Fruit fly (Drosophila melanogaster): ENCODE data around the gene CG13308.

The CG13308 gene

dm6 chr3L:8808244-8808643 lies at the start of gene CG13308:
CG13308 (plus strand) TSS chr3L:8808544.
- TF ChIP-seq CG10348 (GFP tag; IDR thresholded peaks at IDR 0.05): no peak
- no peak for TF ChIP-seq CG15710 (tag; optimal IDR thresholded peaks at IDR 0.05)
- no peak for TF ChIP-seq CG17806 (tag; optimal IDR thresholded peaks at IDR 0.05)
- no peak for TF ChIP-seq CG34367 (tag; optimal IDR thresholded peaks at IDR 0.05)
- TF ChIP-seq CG9948 (tag; optimal IDR thresholded peaks at IDR 0.05): no peak
- no peak for TF ChIP-seq CG8301 (tag; optimal IDR thresholded peaks at IDR 0.05)
- no peak for TF ChIP-seq CG4496 (GFP tag; IDR thresholded peaks at IDR 0.05)
- no peak for TF ChIP-seq Snoo (tag; optimal IDR thresholded peaks at IDR 0.05)
- no peak for TF ChIP-seq gl (tag; optimal IDR thresholded peaks at IDR 0.05)

dm6 chr3L:8763037-8763454 lies 45.3 kb upstream of the CG13308 start:
- TF ChIP-seq EcR (GFP tag; optimal IDR thresholded peaks at IDR 0.05) (no peak), CG15710 (tag; optimal IDR thresholded peaks at IDR 0.05) (peak; percentile 8), CG14655 (GFP tag; optimal IDR thresholded peaks at IDR 0.05) (no peak), D1 (tag; optimal IDR thresholded peaks at IDR 0.05) (no peak), CG8301 (tag; optimal IDR thresholded peaks at IDR 0.05) (no peak), Ets98B (GFP tag; IDR thresholded peaks at IDR 0.05) (peak; percentile 64), fd96Ca (GFP tag; IDR thresholded peaks at IDR 0.05) (peak; percentile 12; the same call in 1 of the 3 replicates), CG9948 (tag; optimal IDR thresholded peaks at IDR 0.05) (no peak), CG12605 (GFP tag; IDR thresholded peaks at IDR 0.05) (peak; percentile 21; the same call in 1 of the 2 replicates), CG32121 (GFP tag; IDR thresholded peaks at IDR 0.05) (peak; percentile 78), CG34367 (tag; optimal IDR thresholded peaks at IDR 0.05) (no peak), Pif1A (GFP tag; optimal IDR thresholded peaks at IDR 0.05) (peak; percentile 10), CG4496 (GFP tag; IDR thresholded peaks at IDR 0.05) (no peak; the same call in 1 of the 3 replicates), CG13204 (GFP tag; optimal IDR thresholded peaks at IDR 0.05) (no peak), gl (tag; optimal IDR thresholded peaks at IDR 0.05) (no peak), CG10348 (GFP tag; IDR thresholded peaks at IDR 0.05) (no peak), CG17806 (tag; optimal IDR thresholded peaks at IDR 0.05) (no peak), CG8159 (tag; optimal IDR thresholded peaks at IDR 0.05) (no peak), Pif1B (GFP tag; optimal IDR thresholded peaks at IDR 0.05) (no peak), rn (GFP tag; IDR thresholded peaks at IDR 0.05) (no peak)

- peak; percentile 32 for TF ChIP-seq Snoo (tag; optimal IDR thresholded peaks at IDR 0.05)
- TF ChIP-seq CG13204 (GFP tag; optimal IDR thresholded peaks at IDR 0.05): no peak
These were observed 44.5 kb upstream of the CG13308 start for dm6 chr3L:8763794-8764193.

- TF ChIP-seq CG9948 (tag; optimal IDR thresholded peaks at IDR 0.05) (peak; percentile 66), CG10348 (GFP tag; IDR thresholded peaks at IDR 0.05) (peak; percentile 66), Pif1B (GFP tag; optimal IDR thresholded peaks at IDR 0.05) (peak; percentile 32), Pif1A (GFP tag; optimal IDR thresholded peaks at IDR 0.05) (no peak), Snoo (tag; optimal IDR thresholded peaks at IDR 0.05) (no peak), CG14655 (GFP tag; optimal IDR thresholded peaks at IDR 0.05) (no peak), CG34367 (tag; optimal IDR thresholded peaks at IDR 0.05) (peak; percentile 19), CG15710 (tag; optimal IDR thresholded peaks at IDR 0.05) (no peak), CG12605 (GFP tag; IDR thresholded peaks at IDR 0.05) (peak; percentile 96), CG32121 (GFP tag; IDR thresholded peaks at IDR 0.05) (peak; percentile 97), CG4496 (GFP tag; IDR thresholded peaks at IDR 0.05) (peak; percentile 96), Ets98B (GFP tag; IDR thresholded peaks at IDR 0.05) (peak; percentile 96), CG8301 (tag; optimal IDR thresholded peaks at IDR 0.05) (peak; percentile 85), rn (GFP tag; IDR thresholded peaks at IDR 0.05) (peak; percentile 91), CG17806 (tag; optimal IDR thresholded peaks at IDR 0.05) (peak; percentile 71), fd96Ca (GFP tag; IDR thresholded peaks at IDR 0.05) (peak; percentile 70)
These were observed 42.9 kb upstream of the CG13308 start for dm6 chr3L:8765493-8765892.

- TF ChIP-seq Pif1B (GFP tag; optimal IDR thresholded peaks at IDR 0.05) (peak; percentile 89), fd96Ca (GFP tag; IDR thresholded peaks at IDR 0.05) (peak; percentile 98), CG34367 (tag; optimal IDR thresholded peaks at IDR 0.05) (peak; percentile 97), Ets98B (GFP tag; IDR thresholded peaks at IDR 0.05) (peak; percentile 92), CG12605 (GFP tag; IDR thresholded peaks at IDR 0.05) (peak; percentile 69), gl (tag; optimal IDR thresholded peaks at IDR 0.05) (peak; percentile 84), CG10348 (GFP tag; IDR thresholded peaks at IDR 0.05) (peak; percentile 95), D1 (tag; optimal IDR thresholded peaks at IDR 0.05) (peak; percentile 63), CG4496 (GFP tag; IDR thresholded peaks at IDR 0.05) (peak; percentile 97), CG17806 (tag; optimal IDR thresholded peaks at IDR 0.05) (peak; percentile 90), CG32121 (GFP tag; IDR thresholded peaks at IDR 0.05) (peak; percentile 92), CG9948 (tag; optimal IDR thresholded peaks at IDR 0.05) (peak; percentile 98), CG8159 (tag; optimal IDR thresholded peaks at IDR 0.05) (peak; percentile 98), Snoo (tag; optimal IDR thresholded peaks at IDR 0.05) (peak; percentile 94), CG15710 (tag; optimal IDR thresholded peaks at IDR 0.05) (peak; percentile 95), CG13204 (GFP tag; optimal IDR thresholded peaks at IDR 0.05) (peak; percentile 94), rn (GFP tag; IDR thresholded peaks at IDR 0.05) (peak; percentile 95), CG8301 (tag; optimal IDR thresholded peaks at IDR 0.05) (peak; percentile 91), EcR (GFP tag; optimal IDR thresholded peaks at IDR 0.05) (peak; percentile 48), Pif1A (GFP tag; optimal IDR thresholded peaks at IDR 0.05) (peak; percentile 94), CG14655 (GFP tag; optimal IDR thresholded peaks at IDR 0.05) (peak; percentile 99)
These were observed 42.3 kb upstream of the CG13308 start for dm6 chr3L:8765969-8766538.

- 0 out of 2 replicates have a peak, but pooled peaks have one; percentile 15 for TF ChIP-seq rn (GFP tag; IDR thresholded peaks at IDR 0.05)
- peak; percentile 70 for TF ChIP-seq CG8301 (tag; optimal IDR thresholded peaks at IDR 0.05)
- TF ChIP-seq gl (tag; optimal IDR thresholded peaks at IDR 0.05): peak; percentile 42
- TF ChIP-seq CG10348 (GFP tag; IDR thresholded peaks at IDR 0.05): no peak
- TF ChIP-seq CG8159 (tag; optimal IDR thresholded peaks at IDR 0.05): peak; percentile 75
- TF ChIP-seq CG17806 (tag; optimal IDR thresholded peaks at IDR 0.05): peak; percentile 68
- TF ChIP-seq CG13204 (GFP tag; optimal IDR thresholded peaks at IDR 0.05): peak; percentile 22
- TF ChIP-seq CG9948 (tag; optimal IDR thresholded peaks at IDR 0.05): peak; percentile 71
- peak; percentile 42; the same call in 1 of the 3 replicates for TF ChIP-seq fd96Ca (GFP tag; IDR thresholded peaks at IDR 0.05)
- TF ChIP-seq CG15710 (tag; optimal IDR thresholded peaks at IDR 0.05): peak; percentile 71
- peak; percentile 81 for TF ChIP-seq CG14655 (GFP tag; optimal IDR thresholded peaks at IDR 0.05)
- peak; percentile 43 for TF ChIP-seq Snoo (tag; optimal IDR thresholded peaks at IDR 0.05)
- peak; percentile 56 for TF ChIP-seq Pif1A (GFP tag; optimal IDR thresholded peaks at IDR 0.05)
- TF ChIP-seq Pif1B (GFP tag; optimal IDR thresholded peaks at IDR 0.05): peak; percentile 70
- peak; percentile 45 for TF ChIP-seq Ets98B (GFP tag; IDR thresholded peaks at IDR 0.05)
- no peak for TF ChIP-seq EcR (GFP tag; optimal IDR thresholded peaks at IDR 0.05)
- TF ChIP-seq CG4496 (GFP tag; IDR thresholded peaks at IDR 0.05): peak; percentile 67
- TF ChIP-seq D1 (tag; optimal IDR thresholded peaks at IDR 0.05): peak; percentile 16
- TF ChIP-seq CG12605 (GFP tag; IDR thresholded peaks at IDR 0.05): no peak
- TF ChIP-seq CG32121 (GFP tag; IDR thresholded peaks at IDR 0.05): peak; percentile 53; the same call in 1 of the 2 replicates
- peak; percentile 64 for TF ChIP-seq CG34367 (tag; optimal IDR thresholded peaks at IDR 0.05)
These were observed 40.5 kb upstream of the CG13308 start for dm6 chr3L:8767876-8768275.

Data from whole organism, pupa.